Comparison of ENCODE assay signal across 5 fruit fly cellular contexts in genomic region chr2L:2759654-2760053, dm6.
TF ChIP-seq lines count a peak whose summit lies in the region.

HemK2 (minus strand) TSS chr2L:2759677.
Snapin (minus strand) TSS chr2L:2759677.
Tnpo-SR (plus strand) TSS chr2L:2759924.

- peak; percentile 25 for TF ChIP-seq CTCF in whole organism, embryonic (GFP tag; optimal IDR thresholded peaks at IDR 0.05; lab: Kevin White, UChicago)

TF ChIP-seq in whole organism, adult, 20 proteins besides CTCF, POLR2A, EP300 and RAD21 (continues in another document):
- no peak for TF ChIP-seq cnc (optimal IDR thresholded peaks at IDR 0.05; lab: Kevin White, UChicago)
- TF ChIP-seq CG7045 (GFP tag; optimal IDR thresholded peaks at IDR 0.05; lab: Kevin White, UChicago) = peak; percentile 94
- no peak for TF ChIP-seq Hr96 (GFP tag; optimal IDR thresholded peaks at IDR 0.05; lab: Kevin White, UChicago)
- peak; percentile 93 for TF ChIP-seq Mnt (GFP tag; optimal IDR thresholded peaks at IDR 0.05; lab: Kevin White, UChicago)
- TF ChIP-seq CG33017 (tag; optimal IDR thresholded peaks at IDR 0.05; lab: Kevin White, UChicago) = peak; percentile 92
- TF ChIP-seq CG5204 (GFP tag; optimal IDR thresholded peaks at IDR 0.05; lab: Kevin White, UChicago) = no peak
- TF ChIP-seq Clk (GFP tag; optimal IDR thresholded peaks at IDR 0.05; lab: Kevin White, UChicago) = peak; percentile 90
- peak; percentile 96 for TF ChIP-seq CG14711 (tag; optimal IDR thresholded peaks at IDR 0.05; lab: Kevin White, UChicago)
- peak; percentile 79 for TF ChIP-seq tj (GFP tag; optimal IDR thresholded peaks at IDR 0.05; lab: Kevin White, UChicago)
- peak; percentile 95 for TF ChIP-seq CG1620 (GFP tag; optimal IDR thresholded peaks at IDR 0.05; lab: Kevin White, UChicago)
- TF ChIP-seq pad (GFP tag; optimal IDR thresholded peaks at IDR 0.05; lab: Kevin White, UChicago) = peak; percentile 84
- peak; percentile 96 for TF ChIP-seq CG7101 (tag; optimal IDR thresholded peaks at IDR 0.05; lab: Kevin White, UChicago)
- peak; percentile 72 for TF ChIP-seq cic (GFP tag; optimal IDR thresholded peaks at IDR 0.05; lab: Kevin White, UChicago)
- TF ChIP-seq bab1 (GFP tag; optimal IDR thresholded peaks at IDR 0.05; lab: Kevin White, UChicago) = peak; percentile 97
- peak; percentile 93 for TF ChIP-seq CG11617 (GFP tag; optimal IDR thresholded peaks at IDR 0.05; lab: Kevin White, UChicago)
- TF ChIP-seq kay (GFP tag; lab: Kevin White, UChicago; ENCODE audit: borderline replicate concordance) = no peak
- TF ChIP-seq CG12768 (GFP tag; optimal IDR thresholded peaks at IDR 0.05; lab: Kevin White, UChicago) = peak; percentile 94
- TF ChIP-seq Crg-1 (GFP tag; optimal IDR thresholded peaks at IDR 0.05; lab: Kevin White, UChicago) = peak; percentile 91

TF ChIP-seq in whole organism, embryonic, 481 proteins besides CTCF, POLR2A, EP300 and RAD21 (continues in another document):
- peak; percentile 95 for TF ChIP-seq abd-A (tag; optimal IDR thresholded peaks at IDR 0.05; lab: Kevin White, UChicago)
- peak; percentile 97 for TF ChIP-seq Ets65A (GFP tag; lab: Kevin White, UChicago)
- TF ChIP-seq btn (GFP tag; optimal IDR thresholded peaks at IDR 0.05; lab: Kevin White, UChicago) = peak; percentile 53
- peak; percentile 77 for TF ChIP-seq Elba2 (GFP tag; optimal IDR thresholded peaks at IDR 0.05; lab: Kevin White, UChicago)
- TF ChIP-seq CG14860 (GFP tag; IDR thresholded peaks at IDR 0.05; lab: Robert Waterston, UW; ENCODE audit: partially characterized antibody) = peak; percentile 93
- peak; percentile 85 for TF ChIP-seq CG42726 (GFP tag; IDR thresholded peaks at IDR 0.05; lab: Robert Waterston, UW; ENCODE audit: partially characterized antibody)
- TF ChIP-seq CG15696 (tag; optimal IDR thresholded peaks at IDR 0.05; lab: Kevin White, UChicago) = peak; percentile 97
- TF ChIP-seq Hr3 (GFP tag; optimal IDR thresholded peaks at IDR 0.05; lab: Kevin White, UChicago) = peak; percentile 91
- TF ChIP-seq gsb (GFP tag; IDR thresholded peaks at IDR 0.05; lab: Robert Waterston, UW) = peak; percentile 88
- peak; percentile 90 for TF ChIP-seq CG4730 (GFP tag; IDR thresholded peaks at IDR 0.05; lab: Robert Waterston, UW)
- TF ChIP-seq CG7928 (GFP tag; optimal IDR thresholded peaks at IDR 0.05; lab: Kevin White, UChicago) = peak; percentile 67
- peak; percentile 92 for TF ChIP-seq Fer1 (GFP tag; optimal IDR thresholded peaks at IDR 0.05; lab: Kevin White, UChicago)
- peak; percentile 82 for TF ChIP-seq ems (GFP tag; optimal IDR thresholded peaks at IDR 0.05; lab: Kevin White, UChicago)
- peak; percentile 88 for TF ChIP-seq CG1233 (GFP tag; optimal IDR thresholded peaks at IDR 0.05; lab: Kevin White, UChicago)
- TF ChIP-seq Nf-YB (GFP tag; optimal IDR thresholded peaks at IDR 0.05; lab: Kevin White, UChicago) = peak; percentile 68
- TF ChIP-seq CG2875 (GFP tag; optimal IDR thresholded peaks at IDR 0.05; lab: Kevin White, UChicago) = peak; percentile 74
- peak; percentile 95 for TF ChIP-seq trem (tag; optimal IDR thresholded peaks at IDR 0.05; lab: Kevin White, UChicago)
- TF ChIP-seq Ets97D (GFP tag; optimal IDR thresholded peaks at IDR 0.05; lab: Kevin White, UChicago) = peak; percentile 82

TF ChIP-seq in whole organism, prepupa, 60 proteins besides CTCF, POLR2A, EP300 and RAD21 (continues in another document):
- TF ChIP-seq OdsH (GFP tag; optimal IDR thresholded peaks at IDR 0.05; lab: Kevin White, UChicago) (peak; percentile 92), CG34406 (GFP tag; optimal IDR thresholded peaks at IDR 0.05; lab: Kevin White, UChicago) (peak; percentile 80), Blimp-1 (GFP tag; optimal IDR thresholded peaks at IDR 0.05; lab: Kevin White, UChicago) (peak; percentile 70), fd85E (GFP tag; optimal IDR thresholded peaks at IDR 0.05; lab: Kevin White, UChicago) (peak; percentile 47), esn (GFP tag; optimal IDR thresholded peaks at IDR 0.05; lab: Kevin White, UChicago) (peak; percentile 93), Eip93F (GFP tag; optimal IDR thresholded peaks at IDR 0.05; lab: Kevin White, UChicago) (peak; percentile 87), CG31627 (GFP tag; optimal IDR thresholded peaks at IDR 0.05; lab: Kevin White, UChicago) (peak; percentile 91), CG11902 (GFP tag; optimal IDR thresholded peaks at IDR 0.05; lab: Kevin White, UChicago) (peak; percentile 91), lz (GFP tag; optimal IDR thresholded peaks at IDR 0.05; lab: Kevin White, UChicago) (peak; percentile 93), CG3919 (GFP tag; optimal IDR thresholded peaks at IDR 0.05; lab: Kevin White, UChicago) (peak; percentile 89), Met (GFP tag; optimal IDR thresholded peaks at IDR 0.05; lab: Kevin White, UChicago) (peak; percentile 92), CG8632 (GFP tag; optimal IDR thresholded peaks at IDR 0.05; lab: Kevin White, UChicago) (peak; percentile 83), CG8119 (GFP tag; IDR thresholded peaks at IDR 0.05; lab: Robert Waterston, UW) (peak; percentile 76; the same call in 2 of the 3 replicates), ss (GFP tag; optimal IDR thresholded peaks at IDR 0.05; lab: Kevin White, UChicago) (peak; percentile 59 to 84), CG32006 (GFP tag; optimal IDR thresholded peaks at IDR 0.05; lab: Kevin White, UChicago) (peak; percentile 84), CG1621 (tag; optimal IDR thresholded peaks at IDR 0.05; lab: Kevin White, UChicago) (peak; percentile 83), svp (GFP tag; lab: Kevin White, UChicago) (peak; percentile 97), vri (GFP tag; optimal IDR thresholded peaks at IDR 0.05; lab: Kevin White, UChicago) (peak; percentile 88), Hr39 (GFP tag; optimal IDR thresholded peaks at IDR 0.05; lab: Kevin White, UChicago) (peak; percentile 93)

TF ChIP-seq in whole organism, pupa, 21 proteins besides CTCF, POLR2A, EP300 and RAD21:
- TF ChIP-seq CG15710 (tag; optimal IDR thresholded peaks at IDR 0.05; lab: Kevin White, UChicago) (peak; percentile 89), Pif1B (GFP tag; optimal IDR thresholded peaks at IDR 0.05; lab: Kevin White, UChicago) (peak; percentile 86), CG32121 (GFP tag; IDR thresholded peaks at IDR 0.05; lab: Robert Waterston, UW) (peak; percentile 87), CG9948 (tag; optimal IDR thresholded peaks at IDR 0.05; lab: Kevin White, UChicago) (peak; percentile 81), Snoo (tag; optimal IDR thresholded peaks at IDR 0.05; lab: Kevin White, UChicago) (peak; percentile 89), CG34367 (tag; optimal IDR thresholded peaks at IDR 0.05; lab: Kevin White, UChicago) (peak; percentile 81), CG4496 (GFP tag; IDR thresholded peaks at IDR 0.05; lab: Robert Waterston, UW) (peak; percentile 96), CG17806 (tag; optimal IDR thresholded peaks at IDR 0.05; lab: Kevin White, UChicago) (peak; percentile 87), CG10348 (GFP tag; IDR thresholded peaks at IDR 0.05; lab: Robert Waterston, UW) (peak; percentile 64), fd96Ca (GFP tag; IDR thresholded peaks at IDR 0.05; lab: Robert Waterston, UW) (peak; percentile 91), Ets98B (GFP tag; IDR thresholded peaks at IDR 0.05; lab: Robert Waterston, UW) (peak; percentile 89), CG14655 (GFP tag; optimal IDR thresholded peaks at IDR 0.05; lab: Kevin White, UChicago) (no peak), gl (tag; optimal IDR thresholded peaks at IDR 0.05; lab: Kevin White, UChicago) (peak; percentile 27), CG13204 (GFP tag; optimal IDR thresholded peaks at IDR 0.05; lab: Kevin White, UChicago) (no peak), Pif1A (GFP tag; optimal IDR thresholded peaks at IDR 0.05; lab: Kevin White, UChicago) (peak; percentile 86), EcR (GFP tag; optimal IDR thresholded peaks at IDR 0.05; lab: Kevin White, UChicago) (peak; percentile 100), rn (GFP tag; IDR thresholded peaks at IDR 0.05; lab: Robert Waterston, UW) (peak; percentile 88), CG8301 (tag; optimal IDR thresholded peaks at IDR 0.05; lab: Kevin White, UChicago) (peak; percentile 78), D1 (tag; optimal IDR thresholded peaks at IDR 0.05; lab: Kevin White, UChicago) (no peak), CG12605 (GFP tag; IDR thresholded peaks at IDR 0.05; lab: Robert Waterston, UW) (peak; percentile 68), CG8159 (tag; optimal IDR thresholded peaks at IDR 0.05; lab: Kevin White, UChicago) (peak; percentile 87)

TF ChIP-seq in whole organism, wandering third instar larva, 38 proteins besides CTCF, POLR2A, EP300 and RAD21 (continues in another document):
- TF ChIP-seq pan (optimal IDR thresholded peaks at IDR 0.05; lab: Kevin White, UChicago) (no peak), dmrt93B (GFP tag; optimal IDR thresholded peaks at IDR 0.05; lab: Kevin White, UChicago) (peak; percentile 88), OdsH (GFP tag; optimal IDR thresholded peaks at IDR 0.05; lab: Kevin White, UChicago) (peak; percentile 93), lola (GFP tag; optimal IDR thresholded peaks at IDR 0.05; lab: Kevin White, UChicago) (no peak), Abd-B (GFP tag; optimal IDR thresholded peaks at IDR 0.05; lab: Kevin White, UChicago) (no peak), woc (GFP tag; optimal IDR thresholded peaks at IDR 0.05; lab: Kevin White, UChicago) (peak; percentile 90), Vsx2 (GFP tag; optimal IDR thresholded peaks at IDR 0.05; lab: Kevin White, UChicago; ENCODE audit: partially characterized antibody) (no peak), Jra (GFP tag; optimal IDR thresholded peaks at IDR 0.05; lab: Kevin White, UChicago) (peak; percentile 94), fru (GFP tag; optimal IDR thresholded peaks at IDR 0.05; lab: Kevin White, UChicago) (peak; percentile 92), rgr (GFP tag; optimal IDR thresholded peaks at IDR 0.05; lab: Kevin White, UChicago) (peak; percentile 94), Mio (GFP tag; optimal IDR thresholded peaks at IDR 0.05; lab: Kevin White, UChicago) (peak; percentile 8), jim (GFP tag; optimal IDR thresholded peaks at IDR 0.05; lab: Kevin White, UChicago) (peak; percentile 50), Hr83 (GFP tag; optimal IDR thresholded peaks at IDR 0.05; lab: Kevin White, UChicago; ENCODE audit: poor library complexity, severe bottlenecking) (peak; percentile 88), br (GFP tag; optimal IDR thresholded peaks at IDR 0.05; lab: Kevin White, UChicago) (peak; percentile 91), sage (GFP tag; optimal IDR thresholded peaks at IDR 0.05; lab: Kevin White, UChicago) (peak; percentile 89), HLH106 (tag; optimal IDR thresholded peaks at IDR 0.05; lab: Kevin White, UChicago) (peak; percentile 97), Rel (GFP tag; optimal IDR thresholded peaks at IDR 0.05; lab: Kevin White, UChicago) (peak; percentile 30), Rel (tag; optimal IDR thresholded peaks at IDR 0.05; lab: Kevin White, UChicago) (peak; percentile 80), psq (GFP tag; optimal IDR thresholded peaks at IDR 0.05; lab: Kevin White, UChicago) (peak; percentile 89), dsf (GFP tag; optimal IDR thresholded peaks at IDR 0.05; lab: Kevin White, UChicago; ENCODE audit: borderline replicate concordance) (peak; percentile 90), CrebA (GFP tag; optimal IDR thresholded peaks at IDR 0.05; lab: Kevin White, UChicago; ENCODE audit: borderline replicate concordance) (no peak), Hnf4 (GFP tag; optimal IDR thresholded peaks at IDR 0.05; lab: Kevin White, UChicago) (peak; percentile 95), ey (GFP tag; optimal IDR thresholded peaks at IDR 0.05; lab: Kevin White, UChicago) (peak; percentile 92)
